Worm (Caenorhabditis elegans) whole organism, midembryonic: Measurements from ENCODE around the gene glb-27.

ENCODE experiments used
- T22C8.4 ChIP-seq: fragments of 200-800 bp; sonication (Bioruptor generic); IDR thresholded peaks from 2 replicates; pipeline ENCODE4 v1.3.6; 2022; ENCODE audit warnings: missing genetic modification characterization, missing compliant biosample characterization
- cog-1 ChIP-seq: sonication (generic microtip); optimal IDR thresholded peaks from 2 replicates; lab custom pipeline; 2016; ENCODE audit warnings: missing genetic modification characterization, missing compliant biosample characterization
- flt-1 ChIP-seq: fragments of 200-800 bp; sonication (Bioruptor generic); IDR thresholded peaks from 2 replicates; pipeline ENCODE4 v1.3.6; 2022; ENCODE audit warnings: missing genetic modification characterization, missing compliant biosample characterization
- klf-2 ChIP-seq: fragments of 200-800 bp; sonication (Bioruptor generic); conservative IDR thresholded peaks from 2 replicates; pipeline ENCODE4 v1.3.6; 2022; ENCODE audit warnings: missing genetic modification reagents, missing genetic modification characterization, missing compliant biosample characterization
- med-1 ChIP-seq: sonication (generic microtip); optimal IDR thresholded peaks from 2 replicates; lab custom pipeline; 2017; ENCODE audit warnings: missing genetic modification characterization, mild to moderate bottlenecking, missing compliant biosample characterization, antibody characterized with exemption, missing genetic modification reagents; ENCODE audit not compliant: insufficient read depth
- ref-1 ChIP-seq: fragments of 200-800 bp; sonication (Bioruptor generic); conservative IDR thresholded peaks from 2 replicates; pipeline ENCODE4 v1.3.6; 2022; ENCODE audit warnings: missing genetic modification reagents, missing genetic modification characterization, missing compliant biosample characterization
- tab-1 ChIP-seq: fragments of 200-800 bp; sonication (Bioruptor generic); IDR thresholded peaks from 2 replicates; pipeline ENCODE4 v1.3.6; 2022; ENCODE audit warnings: missing genetic modification characterization, missing compliant biosample characterization
- ztf-23 ChIP-seq: fragments of 200-800 bp; sonication (Bioruptor generic); IDR thresholded peaks from 2 replicates; pipeline ENCODE4 v1.3.6; 2022; ENCODE audit warnings: missing genetic modification reagents, missing genetic modification characterization, missing compliant biosample characterization
- ztf-29 ChIP-seq: fragments of 200-800 bp; sonication (Bioruptor generic); IDR thresholded peaks from 2 replicates; pipeline ENCODE4 v1.3.6; 2022; ENCODE audit warnings: missing genetic modification reagents, missing genetic modification characterization, missing compliant biosample characterization

glb-27 gene

ce11 chrII:8554568-8554967, 1.5 kb downstream of the glb-27 start:
- TF ChIP-seq T22C8.4 (GFP tag; lab: Robert Waterston, UW): no peak
- no peak for TF ChIP-seq med-1 (GFP tag; lab: Kevin White, UChicago)
- TF ChIP-seq ref-1 (GFP tag; lab: Robert Waterston, UW): no peak
- TF ChIP-seq tab-1 (GFP tag; lab: Robert Waterston, UW): no peak
- no peak for TF ChIP-seq flt-1 (GFP tag; lab: Robert Waterston, UW)
- no peak for TF ChIP-seq ztf-29 (GFP tag; lab: Robert Waterston, UW)
- TF ChIP-seq klf-2 (GFP tag; lab: Robert Waterston, UW): no peak
- no peak for TF ChIP-seq ztf-23 (GFP tag; lab: Robert Waterston, UW)
- TF ChIP-seq cog-1 (tag; lab: Kevin White, UChicago): no peak

ce11 chrII:8551100-8551499, 5.0 kb downstream of the glb-27 start:
- no peak for TF ChIP-seq klf-2 (GFP tag; lab: Robert Waterston, UW)
- no peak for TF ChIP-seq med-1 (GFP tag; lab: Kevin White, UChicago)
- no peak for TF ChIP-seq ref-1 (GFP tag; lab: Robert Waterston, UW)
- no peak for TF ChIP-seq flt-1 (GFP tag; lab: Robert Waterston, UW)
- TF ChIP-seq T22C8.4 (GFP tag; lab: Robert Waterston, UW): no peak
- TF ChIP-seq cog-1 (tag; lab: Kevin White, UChicago): no peak
- TF ChIP-seq ztf-29 (GFP tag; lab: Robert Waterston, UW): no peak
- TF ChIP-seq tab-1 (GFP tag; lab: Robert Waterston, UW): no peak
- TF ChIP-seq ztf-23 (GFP tag; lab: Robert Waterston, UW): no peak

ce11 chrII:8546975-8547374, 9.1 kb downstream of the glb-27 start:
- TF ChIP-seq cog-1 (tag; lab: Kevin White, UChicago): peak; percentile 52
- peak; percentile 82 for TF ChIP-seq ztf-29 (GFP tag; lab: Robert Waterston, UW)
- TF ChIP-seq tab-1 (GFP tag; lab: Robert Waterston, UW): peak; percentile 91
- no peak; the same call in none of the 2 replicates for TF ChIP-seq ztf-23 (GFP tag; lab: Robert Waterston, UW)
- TF ChIP-seq med-1 (GFP tag; lab: Kevin White, UChicago): peak; percentile 40
- peak; percentile 92 for TF ChIP-seq flt-1 (GFP tag; lab: Robert Waterston, UW)
- peak; percentile 84 for TF ChIP-seq klf-2 (GFP tag; lab: Robert Waterston, UW)
- TF ChIP-seq T22C8.4 (GFP tag; lab: Robert Waterston, UW): peak; percentile 63; the same call in 1 of the 2 replicates
- peak; percentile 90 for TF ChIP-seq ref-1 (GFP tag; lab: Robert Waterston, UW)

ce11 chrII:8545315-8545714, 10.8 kb downstream of the glb-27 start, which contains the start of gene decr-1.2:
Gene decr-1.2 (plus strand): TSS chrII:8545615.
- TF ChIP-seq med-1 (GFP tag; lab: Kevin White, UChicago) (no peak), ref-1 (GFP tag; lab: Robert Waterston, UW) (no peak), cog-1 (tag; lab: Kevin White, UChicago) (no peak), ztf-29 (GFP tag; lab: Robert Waterston, UW) (no peak), klf-2 (GFP tag; lab: Robert Waterston, UW) (no peak), ztf-23 (GFP tag; lab: Robert Waterston, UW) (no peak), tab-1 (GFP tag; lab: Robert Waterston, UW) (no peak), flt-1 (GFP tag; lab: Robert Waterston, UW) (no peak), T22C8.4 (GFP tag; lab: Robert Waterston, UW) (no peak)

ce11 chrII:8540412-8540811, 15.7 kb downstream of the glb-27 start, which contains the start of gene pqn-73:
Gene pqn-73 (plus strand): TSS chrII:8540712.
- TF ChIP-seq T22C8.4 (GFP tag; lab: Robert Waterston, UW): no peak
- no peak for TF ChIP-seq ztf-29 (GFP tag; lab: Robert Waterston, UW)
- no peak for TF ChIP-seq flt-1 (GFP tag; lab: Robert Waterston, UW)
- no peak for TF ChIP-seq klf-2 (GFP tag; lab: Robert Waterston, UW)
- TF ChIP-seq ztf-23 (GFP tag; lab: Robert Waterston, UW): no peak
- TF ChIP-seq cog-1 (tag; lab: Kevin White, UChicago): no peak
- no peak for TF ChIP-seq med-1 (GFP tag; lab: Kevin White, UChicago)
- TF ChIP-seq ref-1 (GFP tag; lab: Robert Waterston, UW): no peak
- TF ChIP-seq tab-1 (GFP tag; lab: Robert Waterston, UW): no peak

- TF ChIP-seq cog-1 (tag; lab: Kevin White, UChicago) (no peak), T22C8.4 (GFP tag; lab: Robert Waterston, UW) (no peak), med-1 (GFP tag; lab: Kevin White, UChicago) (no peak), klf-2 (GFP tag; lab: Robert Waterston, UW) (no peak), ztf-29 (GFP tag; lab: Robert Waterston, UW) (no peak), tab-1 (GFP tag; lab: Robert Waterston, UW) (no peak), flt-1 (GFP tag; lab: Robert Waterston, UW) (no peak), ztf-23 (GFP tag; lab: Robert Waterston, UW) (no peak), ref-1 (GFP tag; lab: Robert Waterston, UW) (no peak)
Measured at ce11 chrII:8536060-8536459, 20.0 kb downstream of the glb-27 start, which contains the start of gene W01C9.2. Gene W01C9.2 (plus strand): TSS chrII:8536360.

ce11 chrII:8532015-8532414, 24.1 kb downstream of the glb-27 start:
- no peak for TF ChIP-seq tab-1 (GFP tag; lab: Robert Waterston, UW)
- no peak for TF ChIP-seq flt-1 (GFP tag; lab: Robert Waterston, UW)
- no peak for TF ChIP-seq cog-1 (tag; lab: Kevin White, UChicago)
- TF ChIP-seq klf-2 (GFP tag; lab: Robert Waterston, UW): no peak
- TF ChIP-seq ref-1 (GFP tag; lab: Robert Waterston, UW): no peak
- no peak for TF ChIP-seq ztf-23 (GFP tag; lab: Robert Waterston, UW)
- TF ChIP-seq ztf-29 (GFP tag; lab: Robert Waterston, UW): no peak
- TF ChIP-seq T22C8.4 (GFP tag; lab: Robert Waterston, UW): no peak
- TF ChIP-seq med-1 (GFP tag; lab: Kevin White, UChicago): no peak

- TF ChIP-seq med-1 (GFP tag; lab: Kevin White, UChicago) (no peak), cog-1 (tag; lab: Kevin White, UChicago) (no peak), ref-1 (GFP tag; lab: Robert Waterston, UW) (no peak), klf-2 (GFP tag; lab: Robert Waterston, UW) (no peak), flt-1 (GFP tag; lab: Robert Waterston, UW) (no peak), T22C8.4 (GFP tag; lab: Robert Waterston, UW) (no peak), ztf-29 (GFP tag; lab: Robert Waterston, UW) (no peak), tab-1 (GFP tag; lab: Robert Waterston, UW) (no peak), ztf-23 (GFP tag; lab: Robert Waterston, UW) (no peak)
Measured at ce11 chrII:8531181-8531759, 24.8 kb downstream of the glb-27 start, which contains the start of gene gldi-7. Gene gldi-7 (minus strand): TSS chrII:8531222.
